Fruit fly (Drosophila melanogaster): ENCODE data around the gene mew.

Gene mew

DNA sequence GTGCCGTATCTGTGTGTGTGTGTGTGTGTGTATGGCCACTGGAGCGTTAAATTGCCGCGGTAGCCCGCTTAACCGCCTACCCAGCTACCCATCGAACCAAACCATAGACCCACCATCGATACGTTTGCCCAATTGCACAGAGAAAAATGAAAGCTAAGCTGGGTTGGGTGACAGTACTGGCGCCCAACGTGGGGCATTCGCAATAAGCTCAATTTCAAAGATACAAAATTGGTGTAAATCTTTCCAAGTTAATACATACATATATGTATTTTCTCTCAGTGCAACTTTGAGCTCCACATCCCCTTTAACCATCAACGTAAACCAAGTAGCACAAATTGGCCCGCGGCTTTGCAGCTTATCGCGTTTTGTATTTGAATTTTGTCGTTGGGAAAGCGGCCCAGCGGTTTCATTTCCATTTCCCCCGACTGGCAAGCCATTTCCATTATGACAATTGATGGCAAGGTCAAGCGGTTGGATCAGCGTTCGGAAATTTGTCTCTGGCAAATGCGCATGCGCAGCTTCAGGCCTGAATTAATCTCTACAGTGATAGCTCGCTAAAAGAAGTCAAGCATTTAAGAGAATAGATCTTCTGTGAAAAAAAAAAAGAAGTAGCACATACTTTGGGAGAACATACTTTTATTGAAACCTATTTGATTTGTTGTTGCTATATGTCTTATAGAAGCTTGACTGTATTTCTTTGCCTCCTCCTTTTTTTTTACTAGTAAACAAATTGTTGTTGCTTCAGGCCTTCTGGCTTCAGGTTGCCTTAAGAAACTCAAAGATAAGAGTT is 25.7 kb downstream of the mew start (continued):
- peak; percentile 72 for TF ChIP-seq CG10209 (GFP tag; optimal IDR thresholded peaks at IDR 0.05)
- peak; percentile 96 for TF ChIP-seq sens (GFP tag)
- TF ChIP-seq Hr3 (GFP tag; optimal IDR thresholded peaks at IDR 0.05): peak; percentile 65
- peak; percentile 16 for TF ChIP-seq CG17912 (GFP tag; optimal IDR thresholded peaks at IDR 0.05)
- peak; percentile 45 for TF ChIP-seq fd64A (GFP tag; optimal IDR thresholded peaks at IDR 0.05)
- TF ChIP-seq crp (GFP tag; optimal IDR thresholded peaks at IDR 0.05): peak in 1 of 2 experiments; percentile 24
- TF ChIP-seq CG1647 (GFP tag; optimal IDR thresholded peaks at IDR 0.05): peak; percentile 34
- peak; percentile 79 for TF ChIP-seq CG32772 (GFP tag; IDR thresholded peaks at IDR 0.05)
- TF ChIP-seq CG10431 (GFP tag; optimal IDR thresholded peaks at IDR 0.05): no peak
- peak; percentile 62 for TF ChIP-seq D19A (tag; optimal IDR thresholded peaks at IDR 0.05)
- peak; percentile 66 for TF ChIP-seq CoRest (tag; optimal IDR thresholded peaks at IDR 0.05)
- no peak for TF ChIP-seq mld (GFP tag; IDR thresholded peaks at IDR 0.05; ENCODE audit: partially characterized antibody)
- peak; percentile 76 for TF ChIP-seq CG14667 (GFP tag; IDR thresholded peaks at IDR 0.05)
- 0 out of 3 replicates have a peak, but pooled peaks have one; percentile 47 for TF ChIP-seq C15 (GFP tag; IDR thresholded peaks at IDR 0.05)
- peak; percentile 2 for TF ChIP-seq ERR (GFP tag; optimal IDR thresholded peaks at IDR 0.05)
- TF ChIP-seq CG2116 (GFP tag; optimal IDR thresholded peaks at IDR 0.05): peak; percentile 14
- TF ChIP-seq CG42726 (GFP tag; IDR thresholded peaks at IDR 0.05; ENCODE audit: partially characterized antibody): no peak
- TF ChIP-seq CG7745 (tag; optimal IDR thresholded peaks at IDR 0.05): no peak
- peak; percentile 55 for TF ChIP-seq dmrt11E (tag; optimal IDR thresholded peaks at IDR 0.05)
- peak; percentile 74 for TF ChIP-seq bab2 (GFP tag; optimal IDR thresholded peaks at IDR 0.05)
- peak; percentile 66 for TF ChIP-seq Atf-2 (GFP tag; optimal IDR thresholded peaks at IDR 0.05)
- TF ChIP-seq p53 (GFP tag; optimal IDR thresholded peaks at IDR 0.05): peak; percentile 42
- TF ChIP-seq schlank (tag; optimal IDR thresholded peaks at IDR 0.05): no peak
- peak; percentile 59; the same call in 1 of the 3 replicates for TF ChIP-seq jigr1 (GFP tag; IDR thresholded peaks at IDR 0.05)
- TF ChIP-seq fru (optimal IDR thresholded peaks at IDR 0.05): no peak
- no peak for TF ChIP-seq CG12299 (tag; optimal IDR thresholded peaks at IDR 0.05)
- TF ChIP-seq CG6791 (GFP tag; IDR thresholded peaks at IDR 0.05; ENCODE audit: partially characterized antibody): no peak
- peak; percentile 48 for TF ChIP-seq Myb (GFP tag; optimal IDR thresholded peaks at IDR 0.05)
- peak; percentile 68; the same call in 2 of the 3 replicates for TF ChIP-seq CG2889 (GFP tag; IDR thresholded peaks at IDR 0.05)
- no peak for TF ChIP-seq Bgb (GFP tag; IDR thresholded peaks at IDR 0.05; ENCODE audit: partially characterized antibody)
- peak; percentile 79 for TF ChIP-seq Mrtf (GFP tag; IDR thresholded peaks at IDR 0.05)
- TF ChIP-seq oc (tag; optimal IDR thresholded peaks at IDR 0.05): peak; percentile 88
- TF ChIP-seq CG2678 (tag; optimal IDR thresholded peaks at IDR 0.05): peak; percentile 80
- peak; percentile 77 for TF ChIP-seq tgo (GFP tag; IDR thresholded peaks at IDR 0.05)
- TF ChIP-seq CG3995 (GFP tag; optimal IDR thresholded peaks at IDR 0.05): no peak
- TF ChIP-seq YL-1 (GFP tag; optimal IDR thresholded peaks at IDR 0.05): no peak
- peak; percentile 57 for TF ChIP-seq CG3847 (GFP tag; IDR thresholded peaks at IDR 0.05)
- TF ChIP-seq HLH54F (GFP tag; optimal IDR thresholded peaks at IDR 0.05): peak; percentile 51
- no peak for TF ChIP-seq ato (GFP tag; IDR thresholded peaks at IDR 0.05; ENCODE audit: partially characterized antibody)
- TF ChIP-seq HmgD (GFP tag; optimal IDR thresholded peaks at IDR 0.05): no peak
- TF ChIP-seq CG16815 (GFP tag; optimal IDR thresholded peaks at IDR 0.05): peak; percentile 36
- TF ChIP-seq CG32532 (GFP tag; IDR thresholded peaks at IDR 0.05): peak; percentile 73
- TF ChIP-seq CG10543 (GFP tag; optimal IDR thresholded peaks at IDR 0.05): peak; percentile 2
- peak; percentile 60 for TF ChIP-seq CG17385 (GFP tag; optimal IDR thresholded peaks at IDR 0.05)
- TF ChIP-seq grau (tag; optimal IDR thresholded peaks at IDR 0.05): peak; percentile 88
- peak; percentile 97 for TF ChIP-seq Ets65A (GFP tag)
- TF ChIP-seq CG12659 (GFP tag; optimal IDR thresholded peaks at IDR 0.05): peak; percentile 74
- TF ChIP-seq CG15601 (tag; optimal IDR thresholded peaks at IDR 0.05): peak; percentile 52
- no peak for TF ChIP-seq CG1832 (GFP tag; optimal IDR thresholded peaks at IDR 0.05)
